Fruit fly (Drosophila melanogaster) whole organism, embryonic: Measurements from ENCODE around the gene Surf1.

ENCODE experiments used
- Antp ChIP-seq: fragments of 200-800 bp; sonication (Bioruptor generic); optimal IDR thresholded peaks from 3 replicates; lab custom pipeline; 2016; ENCODE audit warnings: missing biosample characterization, missing genetic modification characterization
- CG10267 ChIP-seq: fragments of 200-800 bp; sonication (Bioruptor generic); optimal IDR thresholded peaks from 2 replicates; lab custom pipeline; 2018; ENCODE audit warnings: missing biosample characterization, mild to moderate bottlenecking, missing genetic modification characterization, moderate library complexity
- CG11456 ChIP-seq: fragments of 200-800 bp; sonication (Bioruptor generic); IDR thresholded peaks from 3 replicates; pipeline ENCODE4 v1.3.6; 2022; ENCODE audit warnings: missing biosample characterization, missing genetic modification characterization
- CG11696 ChIP-seq: fragments of 200-800 bp; sonication (Bioruptor generic); IDR thresholded peaks from 2 replicates; pipeline ENCODE4 v1.3.6; 2022; ENCODE audit warnings: missing biosample characterization, missing genetic modification characterization
- CG12155 ChIP-seq: fragments of 200-800 bp; sonication (Bioruptor generic); optimal IDR thresholded peaks from 3 replicates; lab custom pipeline; 2016; ENCODE audit warnings: missing biosample characterization, missing genetic modification characterization
- CG12659 ChIP-seq: fragments of 200-800 bp; sonication (Bioruptor generic); optimal IDR thresholded peaks from 3 replicates; lab custom pipeline; 2017; ENCODE audit warnings: mild to moderate bottlenecking, missing biosample characterization, missing genetic modification reagents, missing genetic modification characterization
- CG12942 ChIP-seq: fragments of 200-800 bp; sonication (Bioruptor generic); optimal IDR thresholded peaks from 3 replicates; lab custom pipeline; 2016; ENCODE audit warnings: missing biosample characterization, missing genetic modification characterization
- CG13624 ChIP-seq: fragments of 200-800 bp; sonication (Bioruptor generic); optimal IDR thresholded peaks from 2 replicates; lab custom pipeline; 2016; ENCODE audit warnings: missing biosample characterization, missing genetic modification characterization
- CG14050 ChIP-seq: fragments of 200-800 bp; sonication (Bioruptor generic); IDR thresholded peaks from 3 replicates; pipeline ENCODE4 v1.3.6; 2022; ENCODE audit warnings: missing biosample characterization, missing genetic modification characterization
- CG14965 ChIP-seq: fragments of 200-800 bp; sonication (Bioruptor generic); optimal IDR thresholded peaks from 2 replicates; lab custom pipeline; 2016; ENCODE audit warnings: missing biosample characterization, missing genetic modification characterization, borderline replicate concordance
- CG15696 ChIP-seq: fragments of 200-800 bp; sonication (Bioruptor generic); optimal IDR thresholded peaks from 2 replicates; lab custom pipeline; 2019; ENCODE audit warnings: missing biosample characterization, mild to moderate bottlenecking, missing genetic modification characterization, moderate library complexity
- CG17328 ChIP-seq: fragments of 200-800 bp; sonication (Bioruptor generic); IDR thresholded peaks from 2 replicates; pipeline ENCODE4 v1.3.6; 2022; ENCODE audit warnings: missing biosample characterization, missing genetic modification characterization
- CG2199 ChIP-seq: fragments of 200-800 bp; sonication (Bioruptor generic); IDR thresholded peaks from 3 replicates; pipeline ENCODE4 v1.3.6; 2022; ENCODE audit warnings: missing biosample characterization, missing genetic modification characterization
- CG2202 ChIP-seq: fragments of 200-800 bp; sonication (Bioruptor generic); optimal IDR thresholded peaks from 2 replicates; lab custom pipeline; 2018; ENCODE audit warnings: missing biosample characterization, mild to moderate bottlenecking, missing genetic modification characterization
- CG30431 ChIP-seq: fragments of 200-800 bp; sonication (Bioruptor generic); optimal IDR thresholded peaks from 2 replicates; lab custom pipeline; 2017; ENCODE audit warnings: missing biosample characterization, missing genetic modification characterization
- CG43689 ChIP-seq: fragments of 200-800 bp; sonication (Bioruptor generic); IDR thresholded peaks from 2 replicates; pipeline ENCODE4 v1.3.6; 2022; ENCODE audit warnings: missing biosample characterization, missing genetic modification characterization
- CG6854 ChIP-seq: fragments of 200-800 bp; sonication (Bioruptor generic); optimal IDR thresholded peaks from 3 replicates; lab custom pipeline; 2017; ENCODE audit warnings: missing biosample characterization, mild to moderate bottlenecking, missing genetic modification characterization
- CG7271 ChIP-seq: fragments of 200-800 bp; sonication (Bioruptor generic); optimal IDR thresholded peaks from 2 replicates; lab custom pipeline; 2018; ENCODE audit warnings: missing biosample characterization, mild to moderate bottlenecking, missing genetic modification characterization, moderate library complexity
- Hmr ChIP-seq: fragments of 200-800 bp; sonication (Bioruptor generic); optimal IDR thresholded peaks from 3 replicates; lab custom pipeline; 2017; ENCODE audit warnings: mild to moderate bottlenecking, missing biosample characterization, missing genetic modification reagents, missing genetic modification characterization
- MBD-R2 ChIP-seq: fragments of 200-800 bp; sonication (Bioruptor generic); IDR thresholded peaks from 2 replicates; pipeline ENCODE4 v1.3.6; 2022; ENCODE audit warnings: missing biosample characterization, missing genetic modification characterization
- NC2α ChIP-seq: fragments of 200-800 bp; sonication (Bioruptor generic); optimal IDR thresholded peaks from 2 replicates; lab custom pipeline; 2016; ENCODE audit warnings: missing biosample characterization, missing genetic modification characterization
- Oli ChIP-seq: fragments of 200-800 bp; sonication (Bioruptor generic); optimal IDR thresholded peaks from 2 replicates; lab custom pipeline; 2018; ENCODE audit warnings: missing biosample characterization, mild to moderate bottlenecking, missing genetic modification characterization, moderate library complexity
- PHDP ChIP-seq: fragments of 200-800 bp; sonication (Bioruptor generic); optimal IDR thresholded peaks from 3 replicates; lab custom pipeline; 2018; ENCODE audit warnings: missing biosample characterization, mild to moderate bottlenecking, missing genetic modification characterization, moderate library complexity
- Spps ChIP-seq: fragments of 200-800 bp; sonication (Bioruptor generic); optimal IDR thresholded peaks from 2 replicates; lab custom pipeline; 2018; ENCODE audit warnings: missing biosample characterization, mild to moderate bottlenecking, missing genetic modification characterization
- Trl ChIP-seq, 3 experiments: fragments of >200 bp in 2 of 3; fragments of 200-800 bp in 1 of 3; sonication (Bioruptor generic) in 1 of 3; optimal IDR thresholded peaks; 2 replicates in 1 of 3; 3 replicates in 2 of 3; lab custom pipeline; 2016 to 2017; ENCODE audit warnings: missing biosample characterization in 1 of 3, missing genetic modification characterization in 1 of 3
- Vsx1 ChIP-seq: fragments of 200-800 bp; sonication (Bioruptor generic); optimal IDR thresholded peaks from 2 replicates; lab custom pipeline; 2017; ENCODE audit warnings: missing biosample characterization, mild to moderate bottlenecking, missing genetic modification characterization, missing genetic modification reagents
- ash1 ChIP-seq: fragments of 200-800 bp; sonication (Bioruptor generic); optimal IDR thresholded peaks from 2 replicates; lab custom pipeline; 2018; ENCODE audit warnings: missing biosample characterization, mild to moderate bottlenecking, missing genetic modification characterization
- bab2 ChIP-seq: fragments of 200-800 bp; sonication (Bioruptor generic); optimal IDR thresholded peaks from 2 replicates; lab custom pipeline; 2016; ENCODE audit warnings: missing biosample characterization, missing genetic modification characterization
- cad ChIP-seq: fragments of >200 bp; optimal IDR thresholded peaks from 2 replicates; lab custom pipeline; 2017; ENCODE audit warnings: missing biosample characterization, missing genetic modification characterization
- dmrt99B ChIP-seq: fragments of 200-800 bp; sonication (Bioruptor generic); optimal IDR thresholded peaks from 2 replicates; lab custom pipeline; 2018; ENCODE audit warnings: missing biosample characterization, mild to moderate bottlenecking, missing genetic modification characterization, moderate library complexity
- ems ChIP-seq: fragments of 200-800 bp; sonication (Bioruptor generic); optimal IDR thresholded peaks from 3 replicates; lab custom pipeline; 2016; ENCODE audit warnings: missing biosample characterization, missing genetic modification characterization
- eyg ChIP-seq: fragments of 200-800 bp; sonication (Bioruptor generic); optimal IDR thresholded peaks from 3 replicates; lab custom pipeline; 2016; ENCODE audit warnings: missing biosample characterization, missing genetic modification characterization
- fd64A ChIP-seq: fragments of 200-800 bp; sonication (Bioruptor generic); optimal IDR thresholded peaks from 3 replicates; lab custom pipeline; 2018; ENCODE audit warnings: missing biosample characterization, mild to moderate bottlenecking, missing genetic modification characterization
- gem ChIP-seq: fragments of 200-800 bp; sonication (Bioruptor generic); optimal IDR thresholded peaks from 2 replicates; lab custom pipeline; 2019; ENCODE audit warnings: missing biosample characterization, mild to moderate bottlenecking, missing genetic modification characterization, moderate library complexity
- gsb ChIP-seq: fragments of 200-800 bp; sonication (Bioruptor generic); IDR thresholded peaks from 2 replicates; pipeline ENCODE4 v1.3.6; 2022; ENCODE audit warnings: missing biosample characterization, missing genetic modification characterization
- kay ChIP-seq: fragments of 200-800 bp; sonication (Bioruptor generic); optimal IDR thresholded peaks from 2 replicates; lab custom pipeline; 2016; ENCODE audit warnings: missing biosample characterization, missing genetic modification characterization
- lola ChIP-seq, 3 experiments: fragments of >200 bp in 2 of 3; fragments of 200-800 bp in 1 of 3; sonication (Bioruptor generic) in 1 of 3; optimal IDR thresholded peaks; 2 replicates each; lab custom pipeline; 2017 to 2019; ENCODE audit warnings: missing biosample characterization in 3 of 3, missing genetic modification characterization in 3 of 3, mild to moderate bottlenecking in 1 of 3, moderate library complexity in 1 of 3
- maf-S ChIP-seq: fragments of 200-800 bp; sonication (Bioruptor generic); optimal IDR thresholded peaks from 2 replicates; lab custom pipeline; 2016; ENCODE audit warnings: missing biosample characterization, missing genetic modification characterization
- nom ChIP-seq: fragments of 200-800 bp; sonication (Bioruptor generic); optimal IDR thresholded peaks from 2 replicates; lab custom pipeline; 2017; ENCODE audit warnings: missing biosample characterization, missing genetic modification characterization, mild to moderate bottlenecking, moderate library complexity, missing genetic modification reagents
- peb ChIP-seq: fragments of 200-800 bp; sonication (Bioruptor generic); IDR thresholded peaks from 2 replicates; pipeline ENCODE4 v1.3.6; 2022; ENCODE audit warnings: missing biosample characterization, missing genetic modification characterization
- repo ChIP-seq: fragments of 200-800 bp; sonication (Bioruptor generic); optimal IDR thresholded peaks from 2 replicates; lab custom pipeline; 2016; ENCODE audit warnings: missing biosample characterization, missing genetic modification characterization
- ro ChIP-seq: fragments of 200-800 bp; sonication (Bioruptor generic); IDR thresholded peaks from 2 replicates; pipeline ENCODE4 v1.3.6; 2022; ENCODE audit warnings: missing biosample characterization, missing genetic modification characterization
- sob ChIP-seq: fragments of 200-800 bp; sonication (Bioruptor generic); IDR thresholded peaks from 2 replicates; pipeline ENCODE4 v1.3.6; 2022; ENCODE audit warnings: missing biosample characterization, missing genetic modification characterization
- tgo ChIP-seq: fragments of 200-800 bp; sonication (Bioruptor generic); IDR thresholded peaks from 3 replicates; pipeline ENCODE4 v1.3.6; 2022; ENCODE audit warnings: missing biosample characterization, missing genetic modification characterization
- tin ChIP-seq: fragments of 200-800 bp; sonication (Bioruptor generic); optimal IDR thresholded peaks from 3 replicates; lab custom pipeline; 2016; ENCODE audit warnings: missing biosample characterization, missing genetic modification characterization
- tio ChIP-seq: fragments of 200-800 bp; sonication (Bioruptor generic); optimal IDR thresholded peaks from 2 replicates; lab custom pipeline; 2017; ENCODE audit warnings: missing biosample characterization, missing genetic modification characterization, inconsistent platforms
- wdn ChIP-seq: fragments of 200-800 bp; sonication (Bioruptor generic); IDR thresholded peaks from 2 replicates; pipeline ENCODE4 v1.3.6; 2022; ENCODE audit warnings: missing biosample characterization, missing genetic modification characterization
- wek ChIP-seq: fragments of 200-800 bp; sonication (Bioruptor generic); optimal IDR thresholded peaks from 3 replicates; lab custom pipeline; 2018; ENCODE audit warnings: missing biosample characterization, mild to moderate bottlenecking, missing genetic modification characterization, moderate library complexity

Surf1 gene

dm6 chr3L:6955254-6956229 is 2.6 kb upstream of the Surf1 start, which contains the start of the genes CG10077 and CG9948 (continued):
- TF ChIP-seq CG13624 (GFP tag; lab: Kevin White, UChicago) (peak; percentile 47), CG30431 (GFP tag; lab: Kevin White, UChicago) (no peak), cad (GFP tag; lab: Kevin White, UChicago) (no peak), CG15696 (tag; lab: Kevin White, UChicago) (peak; percentile 91), kay (GFP tag; lab: Kevin White, UChicago) (peak; percentile 47), Antp (GFP tag; lab: Kevin White, UChicago) (peak; percentile 15), CG6854 (peak; percentile 80), ro (GFP tag; lab: Robert Waterston, UW) (peak; percentile 53; the same call in 1 of the 2 replicates), nom (GFP tag; lab: Kevin White, UChicago) (peak; percentile 83), ash1 (peak; percentile 46), CG12155 (GFP tag; lab: Kevin White, UChicago) (peak; percentile 80), tin (peak; percentile 88), maf-S (GFP tag; lab: Kevin White, UChicago) (peak; percentile 35), sob (GFP tag; lab: Robert Waterston, UW) (peak; percentile 90), dmrt99B (tag; lab: Kevin White, UChicago) (peak; percentile 91), gsb (GFP tag; lab: Robert Waterston, UW) (peak; percentile 86), CG10267 (tag; lab: Kevin White, UChicago) (peak; percentile 81), eyg (GFP tag; lab: Kevin White, UChicago) (no peak), PHDP (tag; lab: Kevin White, UChicago) (peak; percentile 92), CG14965 (GFP tag; lab: Kevin White, UChicago) (no peak), Hmr (GFP tag; lab: Kevin White, UChicago) (peak; percentile 85), Vsx1 (peak; percentile 61), CG2202 (tag; lab: Kevin White, UChicago) (peak; percentile 83), ems (peak; percentile 67), bab2 (GFP tag; lab: Kevin White, UChicago) (peak; percentile 73), CG11456 (GFP tag; lab: Robert Waterston, UW) (peak; percentile 89), Spps (tag; lab: Kevin White, UChicago) (peak; percentile 78), Oli (peak; percentile 91), CG2199 (peak; percentile 89), CG11696 (GFP tag; lab: Robert Waterston, UW) (peak; percentile 63), gem (peak; percentile 95), CG12659 (GFP tag; lab: Kevin White, UChicago) (peak; percentile 86), lola (GFP tag; optimal IDR thresholded peaks at IDR 0.05; lab: Kevin White, UChicago) (peak in 1 of 3 experiments; percentile 87), CG17328 (GFP tag; lab: Robert Waterston, UW) (peak; percentile 93), wek (GFP tag; lab: Kevin White, UChicago) (peak; percentile 59), Trl (optimal IDR thresholded peaks at IDR 0.05; lab: Kevin White, UChicago) (no peak), Trl (GFP tag; optimal IDR thresholded peaks at IDR 0.05; lab: Kevin White, UChicago) (peak; percentile 60), CG7271 (tag; lab: Kevin White, UChicago) (peak; percentile 73), NC2α (peak; percentile 18), tio (GFP tag; lab: Kevin White, UChicago) (no peak), wdn (GFP tag; lab: Robert Waterston, UW) (peak; percentile 86), MBD-R2 (peak; percentile 79), fd64A (GFP tag; lab: Kevin White, UChicago) (peak; percentile 51), CG12942 (GFP tag; lab: Kevin White, UChicago) (peak; percentile 66), repo (peak; percentile 16), peb (GFP tag; lab: Robert Waterston, UW) (peak; percentile 84), tgo (GFP tag; lab: Robert Waterston, UW) (peak; percentile 91), CG43689 (GFP tag; lab: Robert Waterston, UW) (peak; percentile 64), CG14050 (GFP tag; lab: Robert Waterston, UW) (peak; percentile 88)
